Worm (Caenorhabditis elegans) whole organism, L1 larva: ENCODE data around the gene ech-1.1.

Experiments
- aha-1 ChIP-seq: fragments of 150-350 bp; optimal IDR thresholded peaks from 2 replicates; lab custom pipeline; 2014; ENCODE audit warnings: missing biosample characterization, missing genetic modification characterization
- aly-2 ChIP-seq: fragments of 150-350 bp; optimal IDR thresholded peaks from 2 replicates; lab custom pipeline; 2014; ENCODE audit warnings: missing biosample characterization, missing genetic modification characterization
- lsy-2 ChIP-seq, 2 experiments: fragments of 150-350 bp; optimal IDR thresholded peaks; 2 replicates each; lab custom pipeline; 2014; ENCODE audit warnings: missing biosample characterization in 2 of 2, missing genetic modification characterization in 2 of 2
- mep-1 ChIP-seq: fragments of 150-350 bp; optimal IDR thresholded peaks from 2 replicates; lab custom pipeline; 2014; ENCODE audit warnings: missing biosample characterization, missing genetic modification characterization
- nhr-71 ChIP-seq: sonication (generic microtip); optimal IDR thresholded peaks from 2 replicates; lab custom pipeline; 2016; ENCODE audit warnings: mild to moderate bottlenecking, missing genetic modification characterization, moderate library complexity, missing compliant biosample characterization
- nhr-76 ChIP-seq: sonication (generic microtip); optimal IDR thresholded peaks from 2 replicates; lab custom pipeline; 2017; ENCODE audit warnings: missing biosample characterization, missing genetic modification characterization
- nhr-90 ChIP-seq: sonication (generic microtip); optimal IDR thresholded peaks from 2 replicates; lab custom pipeline; 2016; ENCODE audit warnings: mild to moderate bottlenecking, missing genetic modification characterization, missing compliant biosample characterization; ENCODE audit not compliant: poor library complexity
- rnt-1 ChIP-seq: sonication (generic microtip); optimal IDR thresholded peaks from 2 replicates; lab custom pipeline; 2016; ENCODE audit warnings: mild to moderate bottlenecking, missing genetic modification characterization, moderate library complexity, missing compliant biosample characterization
- sox-4 ChIP-seq: sonication (generic microtip); optimal IDR thresholded peaks from 2 replicates; lab custom pipeline; 2016; ENCODE audit warnings: missing genetic modification characterization, missing compliant biosample characterization
- tlp-1 ChIP-seq: fragments of 150-350 bp; optimal IDR thresholded peaks from 2 replicates; lab custom pipeline; 2014; ENCODE audit warnings: missing biosample characterization, missing genetic modification characterization
- unc-130 ChIP-seq: fragments of 150-350 bp; optimal IDR thresholded peaks from 2 replicates; lab custom pipeline; 2017; ENCODE audit warnings: missing biosample characterization, missing genetic modification characterization, inconsistent platforms
- ztf-11 ChIP-seq, 2 experiments: sonication (generic microtip); optimal IDR thresholded peaks; 2 replicates each; lab custom pipeline; 2016 to 2017; ENCODE audit warnings: missing genetic modification characterization in 2 of 2, missing biosample characterization in 1 of 2, missing compliant biosample characterization in 1 of 2

DNA sequence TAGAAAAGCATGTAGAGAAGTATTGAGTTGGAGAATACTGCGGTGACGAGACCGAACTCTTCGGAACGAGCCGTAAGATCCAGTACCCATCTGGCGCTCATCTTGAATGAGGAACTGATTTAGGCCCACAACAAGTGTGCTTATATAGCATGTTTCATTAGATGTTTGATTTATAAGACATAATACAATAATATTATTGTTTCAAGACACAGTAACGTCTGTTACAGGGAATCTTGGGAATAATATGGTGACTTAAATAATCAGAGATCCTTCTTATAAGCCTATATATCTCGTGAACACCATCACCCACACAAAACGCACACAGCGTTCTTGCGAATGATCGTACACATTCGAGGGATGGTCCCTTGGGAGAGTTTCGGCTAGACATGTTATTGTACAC is 22.4 kb upstream of the ech-1.1 start, which contains the start of gene str-88:
- no peak for TF ChIP-seq lsy-2 (tag; optimal IDR thresholded peaks at IDR 0.05; lab: Kevin White, UChicago)
- TF ChIP-seq unc-130 (tag; lab: Kevin White, UChicago), result no peak
- no peak for TF ChIP-seq mep-1 (tag; lab: Kevin White, UChicago)
- no peak for TF ChIP-seq aly-2
- no peak for TF ChIP-seq tlp-1 (tag; lab: Kevin White, UChicago)
- TF ChIP-seq ztf-11 (tag; optimal IDR thresholded peaks at IDR 0.05; lab: Kevin White, UChicago), result no peak
- TF ChIP-seq nhr-71 (tag; lab: Kevin White, UChicago), result no peak
- no peak for TF ChIP-seq nhr-76 (tag; lab: Kevin White, UChicago)
- no peak for TF ChIP-seq nhr-90
- TF ChIP-seq sox-4 (tag; lab: Kevin White, UChicago), result no peak
- TF ChIP-seq rnt-1 (tag; lab: Kevin White, UChicago), result no peak
- TF ChIP-seq aha-1 (tag; lab: Kevin White, UChicago), result no peak
